Worm (Caenorhabditis elegans) whole organism, L4 larva: ENCODE results near the gene dpy-28.

Source experiments
- dmd-8 ChIP-seq: fragments of 200-800 bp; sonication (Bioruptor generic); IDR thresholded peaks from 2 replicates; pipeline ENCODE4 v1.3.6; 2022; ENCODE audit warnings: missing genetic modification characterization, missing compliant biosample characterization
- lin-39 ChIP-seq: fragments of 150-350 bp; optimal IDR thresholded peaks from 2 replicates; lab custom pipeline; 2014; ENCODE audit warnings: missing biosample characterization, missing genetic modification reagents, missing genetic modification characterization
- nhr-76 ChIP-seq: fragments of 150-350 bp; optimal IDR thresholded peaks from 2 replicates; lab custom pipeline; 2014; ENCODE audit warnings: missing biosample characterization, missing genetic modification characterization
- skn-1 ChIP-seq: fragments of 150-350 bp; optimal IDR thresholded peaks from 2 replicates; lab custom pipeline; 2014; ENCODE audit warnings: missing biosample characterization, missing genetic modification characterization
- spr-3 ChIP-seq: fragments of 200-800 bp; sonication (Bioruptor generic); optimal IDR thresholded peaks from 2 replicates; lab custom pipeline; 2018; ENCODE audit warnings: mild to moderate bottlenecking, missing genetic modification characterization, missing compliant biosample characterization

- no peak for TF ChIP-seq dmd-8 (GFP tag; lab: Robert Waterston, UW)
- TF ChIP-seq nhr-76 (tag; lab: Kevin White, UChicago), result no peak
- TF ChIP-seq spr-3, result no peak
- no peak for TF ChIP-seq lin-39 (tag; lab: Kevin White, UChicago)
- TF ChIP-seq skn-1 (tag; lab: Kevin White, UChicago), result no peak
Observed at ce11 chrIII:10758422-10758821, 4.5 kb upstream of the dpy-28 start, which contains the start of gene K01G5.10.
